Worm (Caenorhabditis elegans) whole organism, L3 larva: ENCODE results near the gene C14F11.7.

ENCODE experiments used
- ZK546.5 ChIP-seq: sonication (generic microtip); optimal IDR thresholded peaks from 2 replicates; lab custom pipeline; 2017; ENCODE audit warnings: missing biosample characterization, missing genetic modification characterization
- aly-2 ChIP-seq: fragments of 150-350 bp; optimal IDR thresholded peaks from 2 replicates; lab custom pipeline; 2014; ENCODE audit warnings: missing biosample characterization, missing genetic modification characterization
- ama-1 ChIP-seq: fragments of 150-350 bp; optimal IDR thresholded peaks from 2 replicates; lab custom pipeline; 2018
- ceh-16 ChIP-seq: sonication (generic microtip); optimal IDR thresholded peaks from 2 replicates; lab custom pipeline; 2017; ENCODE audit warnings: missing biosample characterization, missing genetic modification characterization
- ceh-28 ChIP-seq: fragments of 150-350 bp; optimal IDR thresholded peaks from 2 replicates; lab custom pipeline; 2014; ENCODE audit warnings: missing biosample characterization, missing genetic modification reagents, missing genetic modification characterization
- ceh-82 ChIP-seq: fragments of 150-350 bp; optimal IDR thresholded peaks from 2 replicates; lab custom pipeline; 2014; ENCODE audit warnings: missing biosample characterization, missing genetic modification characterization
- daf-12 ChIP-seq: fragments of 150-350 bp; optimal IDR thresholded peaks from 2 replicates; lab custom pipeline; 2014; ENCODE audit warnings: missing biosample characterization, missing genetic modification reagents, missing genetic modification characterization
- egl-27 ChIP-seq: sonication (generic microtip); optimal IDR thresholded peaks from 4 replicates; lab custom pipeline; 2017; ENCODE audit warnings: missing biosample characterization, missing genetic modification reagents, missing genetic modification characterization
- egl-5 ChIP-seq: fragments of 150-350 bp; optimal IDR thresholded peaks from 2 replicates; lab custom pipeline; 2017; ENCODE audit warnings: missing biosample characterization, missing genetic modification reagents, missing genetic modification characterization, inconsistent platforms
- elt-2 ChIP-seq: sonication (generic microtip); optimal IDR thresholded peaks from 2 replicates; lab custom pipeline; 2016; ENCODE audit warnings: missing genetic modification reagents, mild to moderate bottlenecking, missing genetic modification characterization, missing compliant biosample characterization
- elt-3 ChIP-seq, 3 experiments: fragments of 150-350 bp in 1 of 3; sonication (generic microtip) in 2 of 3; optimal IDR thresholded peaks; 2 replicates in 2 of 3; 4 replicates in 1 of 3; lab custom pipeline; 2014 to 2017; ENCODE audit warnings: missing biosample characterization in 3 of 3, missing genetic modification characterization in 3 of 3
- eor-1 ChIP-seq, 2 experiments: fragments of 150-350 bp; optimal IDR thresholded peaks; 2 replicates each; lab custom pipeline; 2014 to 2018; ENCODE audit warnings: missing biosample characterization in 2 of 2, missing genetic modification characterization in 2 of 2
- fkh-10 ChIP-seq: sonication (generic microtip); optimal IDR thresholded peaks from 2 replicates; lab custom pipeline; 2017; ENCODE audit warnings: missing biosample characterization, missing genetic modification reagents, missing genetic modification characterization
- fkh-2 ChIP-seq: fragments of 150-350 bp; optimal IDR thresholded peaks from 2 replicates; lab custom pipeline; 2014; ENCODE audit warnings: missing biosample characterization, missing genetic modification reagents, missing genetic modification characterization
- fos-1 ChIP-seq: fragments of 150-350 bp; optimal IDR thresholded peaks from 2 replicates; lab custom pipeline; 2014; ENCODE audit warnings: missing biosample characterization, missing genetic modification characterization
- hmg-11 ChIP-seq: sonication (generic microtip); optimal IDR thresholded peaks from 2 replicates; lab custom pipeline; 2016; ENCODE audit warnings: missing genetic modification characterization, missing compliant biosample characterization
- jun-1 ChIP-seq: fragments of 150-350 bp; optimal IDR thresholded peaks from 2 replicates; lab custom pipeline; 2014; ENCODE audit warnings: missing biosample characterization, missing genetic modification reagents, missing genetic modification characterization
- lsy-12 ChIP-seq: sonication (generic microtip); optimal IDR thresholded peaks from 2 replicates; lab custom pipeline; 2016; ENCODE audit warnings: mild to moderate bottlenecking, missing genetic modification characterization, missing compliant biosample characterization
- mdl-1 ChIP-seq: fragments of 150-350 bp; optimal IDR thresholded peaks from 2 replicates; lab custom pipeline; 2014; ENCODE audit warnings: missing biosample characterization, missing genetic modification characterization
- mml-1 ChIP-seq: fragments of 150-350 bp; sonication (generic microtip); optimal IDR thresholded peaks from 3 replicates; lab custom pipeline; 2014; ENCODE audit warnings: missing biosample characterization, missing genetic modification characterization
- nfya-1 ChIP-seq: sonication (generic microtip); optimal IDR thresholded peaks from 2 replicates; lab custom pipeline; 2017; ENCODE audit warnings: missing genetic modification characterization, mild to moderate bottlenecking, missing compliant biosample characterization, antibody characterized with exemption, moderate library complexity; ENCODE audit not compliant: insufficient read depth
- nhr-11 ChIP-seq: fragments of 150-350 bp; optimal IDR thresholded peaks from 2 replicates; lab custom pipeline; 2014; ENCODE audit warnings: missing biosample characterization, missing genetic modification characterization
- nhr-23 ChIP-seq: fragments of 150-350 bp; optimal IDR thresholded peaks from 2 replicates; lab custom pipeline; 2014; ENCODE audit warnings: missing biosample characterization, missing genetic modification reagents, missing genetic modification characterization
- nhr-25 ChIP-seq: sonication (generic microtip); optimal IDR thresholded peaks from 2 replicates; lab custom pipeline; 2017; ENCODE audit warnings: missing biosample characterization, missing genetic modification characterization
- nhr-28 ChIP-seq: fragments of 150-350 bp; optimal IDR thresholded peaks from 2 replicates; lab custom pipeline; 2014; ENCODE audit warnings: missing biosample characterization, missing genetic modification characterization
- nhr-43 ChIP-seq: sonication (generic microtip); optimal IDR thresholded peaks from 2 replicates; lab custom pipeline; 2016; ENCODE audit warnings: mild to moderate bottlenecking, missing genetic modification characterization, missing compliant biosample characterization; ENCODE audit not compliant: poor library complexity, severe bottlenecking
- nhr-76 ChIP-seq: fragments of 150-350 bp; sonication (generic microtip); optimal IDR thresholded peaks from 5 replicates; lab custom pipeline; 2014; ENCODE audit warnings: missing biosample characterization, missing genetic modification characterization
- nhr-77 ChIP-seq: fragments of 150-350 bp; optimal IDR thresholded peaks from 2 replicates; lab custom pipeline; 2014; ENCODE audit warnings: missing biosample characterization, missing genetic modification characterization
- pha-4 ChIP-seq: fragments of 150-350 bp; optimal IDR thresholded peaks from 2 replicates; lab custom pipeline; 2014; ENCODE audit warnings: missing biosample characterization, missing genetic modification reagents, missing genetic modification characterization
- pqm-1 ChIP-seq: fragments of 150-350 bp; optimal IDR thresholded peaks from 2 replicates; lab custom pipeline; 2017; ENCODE audit warnings: missing biosample characterization, missing genetic modification characterization, inconsistent platforms
- sea-2 ChIP-seq: fragments of 150-350 bp; sonication (generic microtip); optimal IDR thresholded peaks from 4 replicates; lab custom pipeline; 2014; ENCODE audit warnings: missing biosample characterization, missing genetic modification reagents, missing genetic modification characterization
- skn-1 ChIP-seq: fragments of 150-350 bp; optimal IDR thresholded peaks from 2 replicates; lab custom pipeline; 2014; ENCODE audit warnings: missing biosample characterization, missing genetic modification characterization
- tbx-2 ChIP-seq: sonication (generic microtip); optimal IDR thresholded peaks from 2 replicates; lab custom pipeline; 2016; ENCODE audit warnings: mild to moderate bottlenecking, missing genetic modification characterization, missing compliant biosample characterization
- unc-39 ChIP-seq: sonication (generic microtip); optimal IDR thresholded peaks from 4 replicates; lab custom pipeline; 2017; ENCODE audit warnings: missing biosample characterization, missing genetic modification characterization
- unc-62 ChIP-seq: fragments of 150-350 bp; sonication (generic microtip); optimal IDR thresholded peaks from 4 replicates; lab custom pipeline; 2014; ENCODE audit warnings: missing biosample characterization, missing genetic modification reagents, missing genetic modification characterization
- ztf-4 ChIP-seq: fragments of 150-350 bp; optimal IDR thresholded peaks from 2 replicates; lab custom pipeline; 2014; ENCODE audit warnings: missing biosample characterization, missing genetic modification characterization

Gene C14F11.7

DNA sequence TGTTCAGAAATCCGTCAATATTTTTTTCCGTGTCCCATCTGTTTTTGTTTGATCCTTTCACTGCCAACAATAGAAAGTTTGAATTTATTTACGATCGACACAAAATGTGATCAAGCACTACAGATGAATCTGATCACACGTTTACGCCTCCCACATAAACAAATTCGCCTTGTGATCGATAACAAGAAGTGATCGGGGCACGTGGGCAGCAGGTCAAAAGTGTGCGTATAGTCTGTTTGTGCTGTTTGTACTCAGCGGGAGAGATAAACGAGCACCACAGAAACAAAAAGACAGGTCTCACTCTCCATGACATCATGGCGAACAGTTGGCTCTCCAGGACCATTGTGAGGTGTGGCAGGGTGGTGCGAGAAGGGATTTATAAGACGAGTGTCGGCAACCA lies 47.2 kb upstream of the C14F11.7 start (continued):
- TF ChIP-seq egl-27 (tag; lab: Kevin White, UChicago) (peak; percentile 37), nhr-28 (no peak), fkh-10 (no peak), egl-5 (tag; lab: Kevin White, UChicago) (peak; percentile 72), nhr-43 (peak; percentile 91), ceh-28 (tag; lab: Kevin White, UChicago) (peak; percentile 57), lsy-12 (tag; lab: Kevin White, UChicago) (peak; percentile 51), tbx-2 (tag; lab: Kevin White, UChicago) (no peak), eor-1 (tag; optimal IDR thresholded peaks at IDR 0.05; lab: Kevin White, UChicago) (no peak), ceh-16 (tag; lab: Kevin White, UChicago) (no peak), ztf-4 (tag; lab: Kevin White, UChicago) (no peak), elt-2 (tag; lab: Kevin White, UChicago) (peak; percentile 93), aly-2 (tag; lab: Kevin White, UChicago) (no peak), ZK546.5 (tag; lab: Kevin White, UChicago) (no peak), jun-1 (tag; lab: Kevin White, UChicago) (peak; percentile 92), fos-1 (no peak), fkh-2 (tag; lab: Kevin White, UChicago) (peak; percentile 4), nhr-11 (tag; lab: Kevin White, UChicago) (no peak)

DNA sequence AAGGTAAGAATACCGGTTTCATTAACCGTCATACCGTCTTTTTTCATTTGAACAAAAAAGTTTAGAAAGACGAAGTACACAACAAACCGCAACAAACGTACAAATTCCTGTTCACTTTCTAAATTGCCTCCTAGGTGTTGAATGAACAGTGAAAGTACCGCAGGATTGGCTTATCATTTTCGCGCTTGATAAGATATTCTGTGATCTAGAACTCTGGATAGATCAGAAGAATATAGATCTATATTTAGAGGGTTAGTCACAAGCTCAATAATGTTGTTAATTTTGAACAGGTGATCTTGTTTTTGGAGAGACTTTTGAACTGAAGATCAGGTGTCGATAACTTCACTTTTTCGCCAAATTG lies 46.3 kb upstream of the C14F11.7 start:
- TF ChIP-seq fkh-10: no peak
- no peak for TF ChIP-seq nhr-25 (tag; lab: Kevin White, UChicago)
- no peak for TF ChIP-seq egl-27 (tag; lab: Kevin White, UChicago)
- peak; percentile 17 for TF ChIP-seq nhr-43
- peak in 1 of 3 experiments; percentile 38 for TF ChIP-seq elt-3 (tag; optimal IDR thresholded peaks at IDR 0.05; lab: Kevin White, UChicago)
- TF ChIP-seq unc-39 (tag; lab: Kevin White, UChicago): no peak
- TF ChIP-seq nfya-1 (tag; lab: Kevin White, UChicago): no peak

DNA sequence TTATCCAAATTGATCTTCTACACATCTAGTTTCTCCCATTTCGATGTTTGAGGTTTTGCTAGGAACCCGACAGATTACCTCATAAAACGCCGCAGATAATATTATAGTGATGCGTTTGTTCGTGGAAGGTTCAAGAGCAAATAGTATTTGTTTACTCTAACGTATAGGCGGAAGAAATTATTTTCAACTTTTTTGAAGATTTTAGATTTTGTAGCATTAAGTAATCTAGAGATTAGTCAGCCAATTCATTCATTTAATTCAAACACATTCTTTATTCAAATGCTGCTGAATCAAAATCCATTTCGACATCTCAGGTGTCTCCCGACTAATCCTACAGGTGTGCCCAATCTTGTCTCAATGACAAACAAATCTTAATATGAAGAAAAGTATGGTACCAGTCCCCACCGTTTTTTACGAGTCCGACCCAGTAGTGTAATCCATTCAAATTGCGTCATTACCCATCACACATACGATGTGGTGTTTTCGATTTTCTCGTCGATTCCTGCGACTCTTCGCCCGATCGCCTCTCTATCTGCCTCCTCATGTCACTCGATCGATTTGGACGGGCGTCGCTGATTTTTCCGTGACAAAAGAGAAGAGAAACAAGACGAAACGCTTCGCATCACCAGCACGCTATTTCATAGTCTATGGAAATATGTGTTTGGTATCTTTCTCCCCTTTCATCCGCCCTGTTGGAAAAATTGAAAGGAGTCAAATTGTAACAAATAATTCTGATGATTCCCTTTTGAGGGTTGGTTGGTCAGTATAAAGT lies 45.7 kb upstream of the C14F11.7 start:
- peak; percentile 8 for TF ChIP-seq hmg-11 (tag; lab: Kevin White, UChicago)
- no peak for TF ChIP-seq ceh-16 (tag; lab: Kevin White, UChicago)
- TF ChIP-seq unc-62 (GFP tag; lab: Kevin White, UChicago): peak; percentile 70
- TF ChIP-seq nhr-23 (tag; lab: Kevin White, UChicago): peak; percentile 28
- TF ChIP-seq pha-4 (tag; lab: Kevin White, UChicago): peak; percentile 63
- TF ChIP-seq lsy-12 (tag; lab: Kevin White, UChicago): no peak
- no peak for TF ChIP-seq fos-1
- peak; percentile 79 for TF ChIP-seq egl-5 (tag; lab: Kevin White, UChicago)
- TF ChIP-seq mdl-1: peak; percentile 30
- TF ChIP-seq nhr-76 (tag; lab: Kevin White, UChicago): no peak
- TF ChIP-seq nhr-43: peak; percentile 84
- TF ChIP-seq tbx-2 (tag; lab: Kevin White, UChicago): peak; percentile 37
- no peak for TF ChIP-seq ceh-82 (tag; lab: Kevin White, UChicago)
- peak; percentile 71 for TF ChIP-seq ceh-28 (tag; lab: Kevin White, UChicago)
- TF ChIP-seq nhr-25 (tag; lab: Kevin White, UChicago): peak; percentile 81
- peak; percentile 79 for TF ChIP-seq jun-1 (tag; lab: Kevin White, UChicago)
- TF ChIP-seq elt-2 (tag; lab: Kevin White, UChicago): peak; percentile 51
- TF ChIP-seq nfya-1 (tag; lab: Kevin White, UChicago): peak; percentile 36
- peak; percentile 30 for TF ChIP-seq nhr-77
- no peak for TF ChIP-seq mml-1 (tag; lab: Kevin White, UChicago)
- TF ChIP-seq pqm-1 (tag; lab: Kevin White, UChicago): peak; percentile 51
- TF ChIP-seq aly-2 (tag; lab: Kevin White, UChicago): peak; percentile 35
- TF ChIP-seq ama-1: peak; percentile 99
- TF ChIP-seq elt-3 (tag; optimal IDR thresholded peaks at IDR 0.05; lab: Kevin White, UChicago): peak in 1 of 3 experiments; percentile 47
- no peak for TF ChIP-seq sea-2 (GFP tag; lab: Kevin White, UChicago)
- TF ChIP-seq, all 47 proteins: peak for 18

DNA sequence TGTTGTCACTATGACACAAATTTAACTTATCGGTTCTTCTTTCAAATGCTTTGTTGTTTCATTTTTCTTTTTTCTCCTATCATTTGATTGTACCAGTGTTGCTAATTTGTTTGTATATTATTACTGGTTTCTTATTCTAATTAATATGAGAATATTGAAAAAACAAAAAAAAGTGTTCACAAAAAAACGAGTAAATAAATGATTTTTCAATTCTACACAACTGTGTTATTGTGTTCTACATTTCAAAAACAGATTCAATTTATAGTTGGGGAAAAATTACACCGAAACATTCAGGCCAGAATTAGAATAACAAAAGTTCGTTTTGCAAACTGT lies 45.2 kb upstream of the C14F11.7 start:
- TF ChIP-seq egl-27 (tag; lab: Kevin White, UChicago) (no peak), skn-1 (tag; lab: Kevin White, UChicago) (no peak), ztf-4 (tag; lab: Kevin White, UChicago) (no peak), daf-12 (no peak), ZK546.5 (tag; lab: Kevin White, UChicago) (no peak), egl-5 (tag; lab: Kevin White, UChicago) (no peak), fos-1 (peak; percentile 50), mml-1 (tag; lab: Kevin White, UChicago) (no peak), nhr-25 (tag; lab: Kevin White, UChicago) (no peak), fkh-2 (tag; lab: Kevin White, UChicago) (no peak), mdl-1 (no peak), pha-4 (tag; lab: Kevin White, UChicago) (peak; percentile 68)
